Fruit fly (Drosophila melanogaster): ENCODE data around the gene CG34164.

CG34164 gene

DNA sequence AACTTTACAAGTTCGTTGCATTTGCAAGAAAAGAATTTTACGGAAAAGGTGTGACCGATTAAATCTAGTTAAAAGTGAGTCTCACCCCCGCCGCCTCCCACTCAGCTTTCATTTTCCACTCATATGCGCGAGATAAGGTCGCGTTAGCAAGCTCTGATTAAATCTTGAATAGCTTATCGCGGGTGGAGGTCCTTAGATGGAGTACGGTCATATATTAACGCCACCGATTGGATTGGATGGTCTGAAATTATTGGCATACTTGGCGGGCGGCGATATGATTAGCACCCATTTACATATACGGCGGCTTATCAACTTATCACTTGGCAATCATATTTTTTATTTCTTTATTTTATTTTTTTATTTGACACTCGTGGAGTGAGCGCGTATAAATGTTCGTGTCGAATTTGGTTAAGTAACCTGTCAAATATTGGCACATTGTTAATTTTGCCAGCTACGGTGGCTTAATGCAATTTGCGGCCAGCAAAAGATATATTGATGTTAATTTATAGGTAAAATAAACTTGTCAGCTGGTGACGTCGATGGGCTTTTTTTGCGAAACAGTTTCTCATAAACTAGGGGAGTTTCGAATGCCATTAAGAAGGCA lies 26.5 kb upstream of the CG34164 start:
- TF ChIP-seq eg (GFP tag; IDR thresholded peaks at IDR 0.05), result no peak
- TF ChIP-seq CG9139 (GFP tag; optimal IDR thresholded peaks at IDR 0.05), result no peak
- TF ChIP-seq vri (GFP tag; optimal IDR thresholded peaks at IDR 0.05), result peak; percentile 66
- TF ChIP-seq svp (GFP tag), result peak; percentile 84
- TF ChIP-seq pdm3 (GFP tag; optimal IDR thresholded peaks at IDR 0.05), result no peak
- no peak for TF ChIP-seq CG7368 (GFP tag; optimal IDR thresholded peaks at IDR 0.05)

DNA sequence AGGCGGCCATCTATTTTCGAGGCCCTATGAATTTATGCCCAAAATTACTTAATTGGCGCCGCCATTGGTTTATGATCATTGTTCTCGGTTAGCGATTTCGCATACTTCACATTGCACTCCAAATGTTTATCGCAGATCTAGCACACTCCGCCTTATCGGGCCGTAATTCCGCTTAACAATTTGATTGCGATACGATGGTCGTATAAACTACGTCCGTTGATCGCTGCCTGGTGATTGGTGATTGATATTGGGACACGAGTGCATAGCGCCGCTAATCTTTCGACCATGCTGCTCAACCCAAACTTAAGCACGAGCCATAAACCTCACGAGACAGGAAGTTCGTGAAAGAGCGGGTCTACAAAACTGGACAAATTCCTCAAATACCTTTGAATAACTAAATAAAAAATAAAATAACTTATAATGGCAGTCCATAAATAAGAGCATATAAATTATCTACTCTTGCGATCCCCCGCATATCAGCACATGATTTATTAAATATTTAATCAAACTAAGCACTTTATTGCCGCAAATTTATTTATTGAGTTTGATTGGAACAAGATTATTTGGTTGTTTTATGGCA lies 25.5 kb upstream of the CG34164 start:
- TF ChIP-seq dsx (GFP tag; optimal IDR thresholded peaks at IDR 0.05; ENCODE audit: poor library complexity, severe bottlenecking) (no peak), Sox15 (GFP tag; optimal IDR thresholded peaks at IDR 0.05) (no peak), Eip93F (GFP tag; optimal IDR thresholded peaks at IDR 0.05) (peak; percentile 2), CG11294 (GFP tag; IDR thresholded peaks at IDR 0.05) (no peak), svp (GFP tag) (peak; percentile 25), fd59A (GFP tag; optimal IDR thresholded peaks at IDR 0.05) (no peak), vri (GFP tag; optimal IDR thresholded peaks at IDR 0.05) (peak; percentile 57)

DNA sequence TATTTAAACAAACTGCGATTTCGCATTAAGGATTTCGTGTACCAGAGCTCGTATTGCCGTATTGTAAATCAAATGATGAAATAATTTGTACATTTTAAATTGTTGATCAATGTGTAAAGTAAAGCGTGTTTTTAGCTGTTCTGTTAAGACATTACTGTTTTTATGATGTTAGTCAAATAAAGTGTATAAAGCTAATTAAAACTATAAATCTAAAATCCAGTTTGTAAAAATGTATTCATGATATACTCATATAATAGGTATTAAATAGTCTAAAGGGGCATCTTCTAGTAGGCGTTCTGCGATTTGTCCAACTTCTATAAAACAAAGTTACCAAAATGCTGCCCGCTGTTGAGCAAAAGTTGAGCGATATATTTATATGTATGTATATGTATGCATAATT lies 22.3 kb upstream of the CG34164 start, which contains the start of gene CG18788:
Gene CG18788, plus strand, starts transcription at position 301 of the 400 bp plus-strand sequence.
- TF ChIP-seq vri (GFP tag; optimal IDR thresholded peaks at IDR 0.05) (no peak), Eip75B (GFP tag; optimal IDR thresholded peaks at IDR 0.05) (no peak), CG6163 (GFP tag; IDR thresholded peaks at IDR 0.05) (no peak), CG6854 (GFP tag; optimal IDR thresholded peaks at IDR 0.05) (no peak), dsx (GFP tag; optimal IDR thresholded peaks at IDR 0.05; ENCODE audit: poor library complexity, severe bottlenecking) (no peak), CG11762 (GFP tag; optimal IDR thresholded peaks at IDR 0.05; ENCODE audit: insufficient read depth) (no peak), Eip78C (GFP tag) (no peak), CG15336 (GFP tag; IDR thresholded peaks at IDR 0.05) (no peak), CG9139 (GFP tag; optimal IDR thresholded peaks at IDR 0.05) (no peak), fd59A (GFP tag; optimal IDR thresholded peaks at IDR 0.05) (no peak), CG31627 (GFP tag; optimal IDR thresholded peaks at IDR 0.05) (no peak), Ets21C (GFP tag; optimal IDR thresholded peaks at IDR 0.05) (no peak), esn (GFP tag; optimal IDR thresholded peaks at IDR 0.05) (no peak)

DNA sequence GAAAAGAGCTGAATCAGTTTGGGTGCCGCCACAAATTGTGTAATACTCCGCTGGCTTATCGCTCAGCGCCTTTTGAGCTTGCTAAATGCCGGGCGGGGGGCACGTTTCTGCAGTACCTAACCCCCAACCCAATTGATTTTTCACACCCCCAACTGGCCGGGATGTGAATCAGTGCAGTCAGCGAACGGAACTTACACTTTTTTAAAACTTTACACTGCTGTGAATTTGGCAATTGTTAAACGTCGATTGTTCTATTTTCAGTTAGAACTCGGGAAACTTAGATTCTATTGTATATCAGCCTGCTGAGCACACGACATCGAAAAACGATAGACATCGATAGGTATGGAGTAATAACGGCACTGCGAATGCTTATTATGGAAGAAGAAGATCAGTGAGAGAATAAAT lies 18.0 kb upstream of the CG34164 start, which contains the start of gene Tom70:
Gene Tom70, minus strand, starts transcription at position 335 of the 405 bp plus-strand sequence.
- TF ChIP-seq Eip75B (GFP tag; optimal IDR thresholded peaks at IDR 0.05) (no peak), CG4318 (GFP tag; optimal IDR thresholded peaks at IDR 0.05) (no peak), dsx (GFP tag; optimal IDR thresholded peaks at IDR 0.05; ENCODE audit: poor library complexity, severe bottlenecking) (peak; percentile 25), vri (GFP tag; optimal IDR thresholded peaks at IDR 0.05) (peak; percentile 97), CG8319 (GFP tag; optimal IDR thresholded peaks at IDR 0.05) (no peak), Blimp-1 (GFP tag; optimal IDR thresholded peaks at IDR 0.05) (no peak), Eip93F (GFP tag; optimal IDR thresholded peaks at IDR 0.05) (no peak)

DNA sequence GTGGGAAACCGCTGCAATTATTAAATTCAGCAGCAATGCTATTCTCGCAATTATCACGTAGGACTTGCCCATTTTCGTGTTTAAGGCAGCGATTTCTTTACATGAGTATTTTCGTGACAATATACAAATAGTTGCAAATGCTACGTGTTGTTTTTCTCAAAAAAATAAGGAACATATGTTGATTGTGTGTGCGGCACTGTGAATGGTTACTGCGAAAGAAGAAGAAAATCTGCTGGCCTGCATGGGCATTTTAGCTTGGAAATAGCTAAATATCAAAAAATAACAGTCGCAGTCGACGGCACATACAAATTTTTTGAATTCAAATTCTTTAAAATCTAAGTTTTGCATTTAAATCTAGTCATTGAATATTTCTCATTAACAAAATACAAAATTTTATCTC lies 15.6 kb upstream of the CG34164 start, which contains the start of gene CG6766:
Gene CG6766, minus strand, starts transcription at position 180 of the 400 bp plus-strand sequence.
- TF ChIP-seq dsx (GFP tag; optimal IDR thresholded peaks at IDR 0.05; ENCODE audit: poor library complexity, severe bottlenecking) (peak; percentile 8), Eip78C (GFP tag) (peak; percentile 7), vri (GFP tag; optimal IDR thresholded peaks at IDR 0.05) (peak; percentile 12), Sox102F (GFP tag; optimal IDR thresholded peaks at IDR 0.05) (no peak)

DNA sequence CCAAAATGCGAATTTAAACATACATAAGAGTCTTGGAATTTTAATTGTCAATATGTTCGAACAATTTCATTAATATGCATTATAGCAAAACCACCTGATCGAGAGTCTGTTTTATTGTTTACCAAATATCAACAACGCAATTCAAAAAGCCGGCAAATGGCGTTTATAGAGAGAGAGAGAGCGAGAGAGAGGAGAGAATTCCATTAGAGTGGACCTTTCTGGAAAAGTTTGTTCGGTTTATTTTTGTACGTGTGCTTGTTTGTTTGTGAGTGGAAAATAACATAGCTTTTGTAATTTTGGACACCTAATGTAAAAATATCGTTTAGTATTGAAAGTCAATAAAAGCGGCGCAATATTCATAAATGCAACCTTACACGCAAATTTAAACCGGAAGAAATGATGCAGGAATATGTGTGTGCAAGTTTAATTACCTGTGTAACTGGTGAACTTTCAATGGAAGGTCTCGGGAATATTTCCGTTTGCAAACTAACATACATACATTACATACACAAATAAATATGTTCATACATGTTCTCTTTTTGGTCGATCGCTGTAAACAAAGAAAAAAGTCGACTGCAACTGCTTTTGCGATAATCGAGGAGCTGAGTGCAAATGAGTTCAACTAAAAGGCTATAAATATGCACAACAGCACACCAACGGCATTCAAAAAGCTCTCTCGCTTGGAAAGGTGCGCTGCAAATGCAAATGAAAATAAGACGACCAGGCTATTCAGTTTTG lies 11.4 kb upstream of the CG34164 start, which contains the start of gene CG6785:
Gene CG6785, minus strand, starts transcription at position 588 of the 738 bp plus-strand sequence.
- TF ChIP-seq Met (GFP tag; optimal IDR thresholded peaks at IDR 0.05), result peak; percentile 86
- peak; percentile 60 for TF ChIP-seq spab (GFP tag; optimal IDR thresholded peaks at IDR 0.05)
- TF ChIP-seq Eip93F (GFP tag; optimal IDR thresholded peaks at IDR 0.05), result peak; percentile 87
- TF ChIP-seq CG6808 (GFP tag; optimal IDR thresholded peaks at IDR 0.05), result peak; percentile 73
- TF ChIP-seq Hr4 (GFP tag; optimal IDR thresholded peaks at IDR 0.05), result peak; percentile 79
- TF ChIP-seq CG31627 (GFP tag; optimal IDR thresholded peaks at IDR 0.05), result peak; percentile 71
- TF ChIP-seq CG11294 (GFP tag; IDR thresholded peaks at IDR 0.05), result peak; percentile 70
- TF ChIP-seq Eip75B (GFP tag; optimal IDR thresholded peaks at IDR 0.05), result peak; percentile 83
- TF ChIP-seq Sox14 (GFP tag; optimal IDR thresholded peaks at IDR 0.05), result peak; percentile 85
- peak; percentile 64 for TF ChIP-seq CG8319 (GFP tag; optimal IDR thresholded peaks at IDR 0.05)
- peak; percentile 78 for TF ChIP-seq Lpt (GFP tag; optimal IDR thresholded peaks at IDR 0.05)
- TF ChIP-seq ss (GFP tag; optimal IDR thresholded peaks at IDR 0.05), result peak; percentile 67 to 83
- TF ChIP-seq CG9139 (GFP tag; optimal IDR thresholded peaks at IDR 0.05), result peak; percentile 46
- TF ChIP-seq Gug (GFP tag; IDR thresholded peaks at IDR 0.05), result peak; percentile 62
- no peak for TF ChIP-seq Smox (GFP tag; optimal IDR thresholded peaks at IDR 0.05)
- peak; percentile 63 for TF ChIP-seq cyc (GFP tag; optimal IDR thresholded peaks at IDR 0.05)
- TF ChIP-seq OdsH (GFP tag; optimal IDR thresholded peaks at IDR 0.05), result peak; percentile 81
- peak; percentile 81 for TF ChIP-seq achi (GFP tag; optimal IDR thresholded peaks at IDR 0.05)

All from whole organism, prepupa.